Worm (Caenorhabditis elegans): ENCODE measurements around the gene F33E11.3.

- TF ChIP-seq ets-4 (tag; optimal IDR thresholded peaks at IDR 0.05), result no peak
- TF ChIP-seq ama-1 (optimal IDR thresholded peaks at IDR 0.05), result no peak
- TF ChIP-seq pha-4 (tag; optimal IDR thresholded peaks at IDR 0.05), result no peak
- no peak for TF ChIP-seq nhr-11 (tag; optimal IDR thresholded peaks at IDR 0.05)
- no peak for TF ChIP-seq nhr-232 (tag; optimal IDR thresholded peaks at IDR 0.05)
- no peak for TF ChIP-seq hlh-6 (tag; optimal IDR thresholded peaks at IDR 0.05)
- TF ChIP-seq K09A11.1 (tag; optimal IDR thresholded peaks at IDR 0.05; ENCODE audit: insufficient read depth), result no peak
- no peak for TF ChIP-seq pros-1 (tag; optimal IDR thresholded peaks at IDR 0.05)
- TF ChIP-seq eyg-1 (tag; optimal IDR thresholded peaks at IDR 0.05), result no peak
- no peak for TF ChIP-seq ceh-34 (tag; optimal IDR thresholded peaks at IDR 0.05)
- TF ChIP-seq C38D4.7 (GFP tag; optimal IDR thresholded peaks at IDR 0.05), result no peak
These were observed 47.3 kb upstream of the F33E11.3 start for ce11 chrV:351787-352186.
